Fruit fly (Drosophila melanogaster) whole organism, embryonic: ENCODE data around the gene Ptp36E.

Source experiments
- Atf6 ChIP-seq: fragments of 200-800 bp; sonication (Bioruptor generic); IDR thresholded peaks from 2 replicates; pipeline ENCODE4 v1.3.6; 2022; ENCODE audit warnings: missing biosample characterization, missing genetic modification characterization
- Bdp1 ChIP-seq: fragments of 200-800 bp; sonication (Bioruptor generic); optimal IDR thresholded peaks from 3 replicates; lab custom pipeline; 2016; ENCODE audit warnings: missing biosample characterization, missing genetic modification characterization
- CG10654 ChIP-seq: fragments of 200-800 bp; sonication (Bioruptor generic); optimal IDR thresholded peaks from 2 replicates; lab custom pipeline; 2016; ENCODE audit warnings: missing biosample characterization, missing genetic modification characterization
- CG10959 ChIP-seq: fragments of 200-800 bp; sonication (Bioruptor generic); IDR thresholded peaks from 2 replicates; pipeline ENCODE4 v1.3.6; 2022; ENCODE audit warnings: missing biosample characterization, missing genetic modification characterization
- CG11247 ChIP-seq: fragments of 200-800 bp; sonication (Bioruptor generic); IDR thresholded peaks from 2 replicates; pipeline ENCODE4 v1.3.6; 2022; ENCODE audit warnings: missing biosample characterization, missing genetic modification characterization
- CG12104 ChIP-seq: fragments of 200-800 bp; sonication (Bioruptor generic); optimal IDR thresholded peaks from 3 replicates; lab custom pipeline; 2016; ENCODE audit warnings: missing biosample characterization, missing genetic modification characterization
- CG12942 ChIP-seq: fragments of 200-800 bp; sonication (Bioruptor generic); optimal IDR thresholded peaks from 3 replicates; lab custom pipeline; 2016; ENCODE audit warnings: missing biosample characterization, missing genetic modification characterization
- CG13123 ChIP-seq: fragments of 200-800 bp; sonication (Bioruptor generic); optimal IDR thresholded peaks from 2 replicates; lab custom pipeline; 2016; ENCODE audit warnings: missing biosample characterization, missing genetic modification characterization
- CG1603 ChIP-seq: fragments of 200-800 bp; sonication (Bioruptor generic); optimal IDR thresholded peaks from 2 replicates; lab custom pipeline; 2019; ENCODE audit warnings: missing biosample characterization, mild to moderate bottlenecking, missing genetic modification characterization, moderate library complexity
- CG1647 ChIP-seq: fragments of 200-800 bp; sonication (Bioruptor generic); optimal IDR thresholded peaks from 3 replicates; lab custom pipeline; 2016; ENCODE audit warnings: missing biosample characterization, missing genetic modification characterization
- CG17186 ChIP-seq: fragments of 200-800 bp; sonication (Bioruptor generic); optimal IDR thresholded peaks from 3 replicates; lab custom pipeline; 2017; ENCODE audit warnings: missing biosample characterization, missing genetic modification reagents, missing genetic modification characterization
- CG2116 ChIP-seq: fragments of 200-800 bp; sonication (Bioruptor generic); optimal IDR thresholded peaks from 3 replicates; lab custom pipeline; 2018; ENCODE audit warnings: missing biosample characterization, mild to moderate bottlenecking, missing genetic modification characterization
- CG2875 ChIP-seq: fragments of 200-800 bp; sonication (Bioruptor generic); optimal IDR thresholded peaks from 2 replicates; lab custom pipeline; 2017; ENCODE audit warnings: missing biosample characterization, mild to moderate bottlenecking, missing genetic modification characterization, missing genetic modification reagents
- CG4360 ChIP-seq: fragments of 200-800 bp; sonication (Bioruptor generic); IDR thresholded peaks from 2 replicates; pipeline ENCODE4 v1.3.6; 2022; ENCODE audit warnings: missing biosample characterization, missing genetic modification characterization
- CG6654 ChIP-seq: fragments of 200-800 bp; sonication (Bioruptor generic); optimal IDR thresholded peaks from 2 replicates; lab custom pipeline; 2017; ENCODE audit warnings: missing biosample characterization, mild to moderate bottlenecking, missing genetic modification characterization
- CG7786 ChIP-seq: fragments of 200-800 bp; sonication (Bioruptor generic); optimal IDR thresholded peaks from 2 replicates; lab custom pipeline; 2016; ENCODE audit warnings: missing biosample characterization, missing genetic modification characterization
- CG7963 ChIP-seq: fragments of 200-800 bp; sonication (Bioruptor generic); IDR thresholded peaks from 3 replicates; pipeline ENCODE4 v1.3.6; 2022; ENCODE audit warnings: missing biosample characterization, missing genetic modification characterization; ENCODE audit not compliant: partially characterized antibody
- CG9797 ChIP-seq: fragments of 200-800 bp; sonication (Bioruptor generic); optimal IDR thresholded peaks from 3 replicates; lab custom pipeline; 2018; ENCODE audit warnings: missing biosample characterization, mild to moderate bottlenecking, missing genetic modification characterization
- Dip2 ChIP-seq: fragments of 200-800 bp; sonication (Bioruptor generic); IDR thresholded peaks from 2 replicates; pipeline ENCODE4 v1.3.6; 2022; ENCODE audit warnings: missing biosample characterization, missing genetic modification characterization
- Drgx ChIP-seq: fragments of 200-800 bp; sonication (Bioruptor generic); IDR thresholded peaks from 2 replicates; pipeline ENCODE4 v1.3.6; 2022; ENCODE audit warnings: missing biosample characterization, missing genetic modification characterization
- Fer2 ChIP-seq: fragments of 200-800 bp; sonication (Bioruptor generic); optimal IDR thresholded peaks from 2 replicates; lab custom pipeline; 2018; ENCODE audit warnings: missing biosample characterization, mild to moderate bottlenecking, missing genetic modification characterization, moderate library complexity
- Gsc ChIP-seq: fragments of 200-800 bp; sonication (Bioruptor generic); IDR thresholded peaks from 2 replicates; pipeline ENCODE4 v1.3.6; 2022; ENCODE audit warnings: missing biosample characterization, missing genetic modification characterization
- HLHmδ ChIP-seq: fragments of 200-800 bp; sonication (Bioruptor generic); optimal IDR thresholded peaks from 2 replicates; lab custom pipeline; 2018; ENCODE audit warnings: missing biosample characterization, mild to moderate bottlenecking, missing genetic modification characterization, moderate library complexity
- Hr78 ChIP-seq, 2 experiments: fragments of 200-800 bp in 1 of 2; fragments of >200 bp in 1 of 2; sonication (Bioruptor generic) in 1 of 2; optimal IDR thresholded peaks; 2 replicates each; lab custom pipeline; 2017 to 2019; ENCODE audit warnings: missing biosample characterization in 2 of 2, missing genetic modification characterization in 2 of 2, mild to moderate bottlenecking in 1 of 2, moderate library complexity in 1 of 2
- Rfx ChIP-seq: fragments of 200-800 bp; sonication (Bioruptor generic); IDR thresholded peaks from 2 replicates; pipeline ENCODE4 v1.3.6; 2022; ENCODE audit warnings: missing biosample characterization, missing genetic modification characterization
- Rx ChIP-seq: fragments of 200-800 bp; sonication (Bioruptor generic); IDR thresholded peaks from 2 replicates; pipeline ENCODE4 v1.3.6; 2022; ENCODE audit warnings: missing biosample characterization, missing genetic modification characterization
- Sin3A ChIP-seq: fragments of >200 bp; optimal IDR thresholded peaks from 2 replicates; lab custom pipeline; 2018
- cas ChIP-seq: fragments of 200-800 bp; sonication (Bioruptor generic); IDR thresholded peaks from 2 replicates; pipeline ENCODE4 v1.3.6; 2022; ENCODE audit warnings: missing biosample characterization, missing genetic modification characterization
- crc ChIP-seq: fragments of 200-800 bp; sonication (Bioruptor generic); optimal IDR thresholded peaks from 2 replicates; lab custom pipeline; 2016; ENCODE audit warnings: missing biosample characterization, missing genetic modification characterization
- disco-r ChIP-seq: fragments of 200-800 bp; sonication (Bioruptor generic); optimal IDR thresholded peaks from 2 replicates; lab custom pipeline; 2016; ENCODE audit warnings: missing biosample characterization, missing genetic modification characterization
- dmrt99B ChIP-seq: fragments of 200-800 bp; sonication (Bioruptor generic); optimal IDR thresholded peaks from 2 replicates; lab custom pipeline; 2018; ENCODE audit warnings: missing biosample characterization, mild to moderate bottlenecking, missing genetic modification characterization, moderate library complexity
- dysf ChIP-seq: fragments of 200-800 bp; sonication (Bioruptor generic); IDR thresholded peaks from 3 replicates; pipeline ENCODE4 v1.3.6; 2022; ENCODE audit warnings: missing biosample characterization, missing genetic modification characterization
- en ChIP-seq: fragments of 200-800 bp; sonication (Bioruptor generic); optimal IDR thresholded peaks from 2 replicates; lab custom pipeline; 2016; ENCODE audit warnings: missing biosample characterization, missing genetic modification characterization
- gsb ChIP-seq: fragments of 200-800 bp; sonication (Bioruptor generic); IDR thresholded peaks from 2 replicates; pipeline ENCODE4 v1.3.6; 2022; ENCODE audit warnings: missing biosample characterization, missing genetic modification characterization
- hb ChIP-seq: fragments of 200-800 bp; sonication (Bioruptor generic); IDR thresholded peaks from 3 replicates; pipeline ENCODE4 v1.3.6; 2022; ENCODE audit warnings: missing biosample characterization, missing genetic modification characterization; ENCODE audit not compliant: partially characterized antibody
- hkb ChIP-seq, 2 experiments: fragments of 200-800 bp in 1 of 2; fragments of >200 bp in 1 of 2; sonication (Bioruptor generic) in 1 of 2; IDR thresholded peaks in 1 of 2; optimal IDR thresholded peaks in 1 of 2; 2 replicates each; pipeline versions ENCODE4 v1.3.6 to Lab custom; 2017 to 2022; ENCODE audit warnings: missing biosample characterization in 1 of 2, missing genetic modification characterization in 1 of 2
- pan ChIP-seq, 4 experiments: fragments of >200 bp in 3 of 4; fragments of 200-800 bp in 1 of 4; sonication (Bioruptor generic) in 1 of 4; optimal IDR thresholded peaks in 3 of 4; IDR thresholded peaks in 1 of 4; 2 replicates each; pipeline versions ENCODE4 v1.3.6 to Lab custom; 2017 to 2022; ENCODE audit warnings: missing biosample characterization in 2 of 4, missing genetic modification characterization in 2 of 4, mixed read lengths in 1 of 4
- salm ChIP-seq: fragments of 200-800 bp; sonication (Bioruptor generic); optimal IDR thresholded peaks from 2 replicates; lab custom pipeline; 2018; ENCODE audit warnings: missing biosample characterization, mild to moderate bottlenecking, missing genetic modification characterization
- slbo ChIP-seq: fragments of 200-800 bp; sonication (Bioruptor generic); IDR thresholded peaks from 2 replicates; pipeline ENCODE4 v1.3.6; 2022; ENCODE audit warnings: missing biosample characterization, missing genetic modification characterization
- stwl ChIP-seq: fragments of 200-800 bp; sonication (Bioruptor generic); optimal IDR thresholded peaks from 3 replicates; lab custom pipeline; 2018; ENCODE audit warnings: missing biosample characterization, mild to moderate bottlenecking, missing genetic modification characterization, moderate library complexity
- tgo ChIP-seq: fragments of 200-800 bp; sonication (Bioruptor generic); IDR thresholded peaks from 3 replicates; pipeline ENCODE4 v1.3.6; 2022; ENCODE audit warnings: missing biosample characterization, missing genetic modification characterization
- tin ChIP-seq: fragments of 200-800 bp; sonication (Bioruptor generic); optimal IDR thresholded peaks from 3 replicates; lab custom pipeline; 2016; ENCODE audit warnings: missing biosample characterization, missing genetic modification characterization
- tio ChIP-seq: fragments of 200-800 bp; sonication (Bioruptor generic); optimal IDR thresholded peaks from 2 replicates; lab custom pipeline; 2017; ENCODE audit warnings: missing biosample characterization, missing genetic modification characterization, inconsistent platforms
- ttk ChIP-seq: fragments of 200-800 bp; sonication (Bioruptor generic); IDR thresholded peaks from 2 replicates; pipeline ENCODE4 v2.1.2; 2022; ENCODE audit warnings: missing biosample characterization, missing genetic modification characterization
- tup ChIP-seq: fragments of 200-800 bp; sonication (Bioruptor generic); optimal IDR thresholded peaks from 2 replicates; lab custom pipeline; 2016; ENCODE audit warnings: missing biosample characterization, mild to moderate bottlenecking, missing genetic modification characterization, moderate library complexity
- unpg ChIP-seq: fragments of 200-800 bp; sonication (Bioruptor generic); optimal IDR thresholded peaks from 3 replicates; lab custom pipeline; 2018; ENCODE audit warnings: missing biosample characterization, mild to moderate bottlenecking, missing genetic modification characterization, moderate library complexity
- vfl ChIP-seq: fragments of 200-800 bp; sonication (Bioruptor generic); optimal IDR thresholded peaks from 2 replicates; lab custom pipeline; 2016; ENCODE audit warnings: missing biosample characterization, missing genetic modification characterization
- vvl ChIP-seq: fragments of 200-800 bp; sonication (Bioruptor generic); IDR thresholded peaks from 2 replicates; pipeline ENCODE4 v1.3.6; 2022; ENCODE audit warnings: missing biosample characterization, missing genetic modification characterization
- wdn ChIP-seq: fragments of 200-800 bp; sonication (Bioruptor generic); IDR thresholded peaks from 2 replicates; pipeline ENCODE4 v1.3.6; 2022; ENCODE audit warnings: missing biosample characterization, missing genetic modification characterization
- wor ChIP-seq: fragments of 200-800 bp; sonication (Bioruptor generic); IDR thresholded peaks from 2 replicates; pipeline ENCODE4 v1.3.6; 2022; ENCODE audit warnings: missing biosample characterization, missing genetic modification characterization

The Ptp36E gene

dm6 chr2L:18145253-18145652, 39.6 kb downstream of the Ptp36E start (continued):
- TF ChIP-seq stwl (tag; lab: Kevin White, UChicago) (peak; percentile 71), Hr78 (GFP tag; optimal IDR thresholded peaks at IDR 0.05; lab: Kevin White, UChicago) (peak in 1 of 2 experiments; percentile 60), CG12942 (GFP tag; lab: Kevin White, UChicago) (peak; percentile 67), Gsc (GFP tag; lab: Robert Waterston, UW) (peak; percentile 72; the same call in 1 of the 2 replicates), tgo (GFP tag; lab: Robert Waterston, UW) (peak; percentile 78), HLHmδ (GFP tag; lab: Kevin White, UChicago) (no peak), hb (GFP tag; lab: Robert Waterston, UW) (no peak), vfl (GFP tag; lab: Kevin White, UChicago) (peak; percentile 82), hkb (optimal IDR thresholded peaks at IDR 0.05; lab: Kevin White, UChicago) (no peak), hkb (GFP tag; IDR thresholded peaks at IDR 0.05; lab: Robert Waterston, UW) (peak; percentile 75), tup (GFP tag; lab: Kevin White, UChicago) (peak; percentile 79), unpg (GFP tag; lab: Kevin White, UChicago) (peak; percentile 85), Sin3A (lab: Kevin White, UChicago) (no peak), CG13123 (peak; percentile 73), disco-r (GFP tag; lab: Kevin White, UChicago) (peak; percentile 42), Fer2 (tag; lab: Kevin White, UChicago) (peak; percentile 30), Rfx (GFP tag; lab: Robert Waterston, UW) (peak; percentile 78), CG17186 (GFP tag; lab: Kevin White, UChicago) (peak; percentile 30), CG2116 (GFP tag; lab: Kevin White, UChicago) (peak; percentile 60), CG7963 (no peak), cas (GFP tag; lab: Robert Waterston, UW) (0 out of 2 replicates have a peak, but pooled peaks have one; percentile 30), Bdp1 (peak; percentile 71), en (GFP tag; lab: Kevin White, UChicago) (peak; percentile 78), Rx (GFP tag; lab: Robert Waterston, UW) (peak; percentile 79), CG11247 (GFP tag; lab: Robert Waterston, UW) (peak; percentile 73), salm (tag; lab: Kevin White, UChicago) (peak; percentile 27), dmrt99B (tag; lab: Kevin White, UChicago) (peak; percentile 79), Atf6 (GFP tag; lab: Robert Waterston, UW) (peak; percentile 62), gsb (peak; percentile 60), ttk (peak; percentile 62), CG10959 (peak; percentile 95), CG6654 (GFP tag; lab: Kevin White, UChicago) (peak; percentile 57), CG10654 (GFP tag; lab: Kevin White, UChicago) (peak; percentile 86), CG4360 (peak; percentile 62; the same call in 1 of the 2 replicates), CG1603 (tag; lab: Kevin White, UChicago) (peak; percentile 89), wdn (GFP tag; lab: Robert Waterston, UW) (peak; percentile 61; the same call in 1 of the 2 replicates), CG1647 (GFP tag; lab: Kevin White, UChicago) (peak; percentile 63), dysf (GFP tag; lab: Robert Waterston, UW) (peak; percentile 77), slbo (GFP tag; lab: Robert Waterston, UW) (peak; percentile 82), crc (GFP tag; lab: Kevin White, UChicago) (peak; percentile 74), wor (GFP tag; lab: Robert Waterston, UW) (peak; percentile 66), CG2875 (GFP tag; lab: Kevin White, UChicago) (peak; percentile 81), vvl (GFP tag; lab: Robert Waterston, UW) (peak; percentile 89), CG7786 (GFP tag; lab: Kevin White, UChicago) (peak; percentile 91), pan (optimal IDR thresholded peaks at IDR 0.05; lab: Kevin White, UChicago) (no peak), pan (GFP tag; optimal IDR thresholded peaks at IDR 0.05 in 1 of 2, IDR thresholded peaks at IDR 0.05 in 1 of 2) (peak in 1 of 2 experiments; percentile 79), Drgx (GFP tag; lab: Robert Waterston, UW) (peak; percentile 89), Dip2 (GFP tag; lab: Robert Waterston, UW) (0 out of 2 replicates have a peak, but pooled peaks have one; percentile 9), tio (peak; percentile 86), CG12104 (GFP tag; lab: Kevin White, UChicago) (peak; percentile 71), tin (GFP tag; lab: Kevin White, UChicago) (peak; percentile 94), CG9797 (peak; percentile 20)
